Fruit fly (Drosophila melanogaster): ENCODE results near the gene CG11349.

DNA sequence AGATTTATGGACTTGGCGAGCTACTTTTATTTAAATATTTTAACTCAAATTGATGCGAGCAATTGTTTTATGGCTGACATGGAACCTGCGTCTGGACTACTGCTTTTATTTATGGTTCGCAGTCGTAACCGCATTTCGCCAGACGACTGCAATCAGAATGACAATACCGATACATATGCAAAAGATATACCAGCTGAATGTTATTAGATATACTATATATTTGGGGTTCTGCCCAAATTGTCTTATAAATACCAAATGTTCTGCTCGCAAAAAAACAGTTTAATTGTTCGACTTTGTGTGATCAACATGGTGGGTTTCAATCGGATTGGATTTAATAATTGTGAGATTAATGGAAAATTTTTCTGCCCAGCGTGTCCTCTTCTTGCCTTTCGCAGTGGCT lies 3.2 kb upstream of the CG11349 start, which contains the start of gene CG32249:
- TF ChIP-seq cnc (optimal IDR thresholded peaks at IDR 0.05) = no peak
- TF ChIP-seq kay (GFP tag; ENCODE audit: borderline replicate concordance) = peak; percentile 33
